Fruit fly (Drosophila melanogaster) whole organism, wandering third instar larva: Measurements from ENCODE around the gene Eig71Ee.

Experiments
- GATAd ChIP-seq: sonication (Bioruptor generic); optimal IDR thresholded peaks from 2 replicates; lab custom pipeline; 2016; ENCODE audit warnings: missing biosample characterization, missing genetic modification characterization
- N ChIP-seq: fragments of >200 bp; optimal IDR thresholded peaks from 2 replicates; lab custom pipeline; 2018; ENCODE audit warnings: missing biosample characterization, missing external identifiers, missing genetic modification characterization
- fru ChIP-seq: fragments of 200-800 bp; sonication (Bioruptor generic); optimal IDR thresholded peaks from 3 replicates; lab custom pipeline; 2016; ENCODE audit warnings: missing biosample characterization, mild to moderate bottlenecking, missing genetic modification characterization
- lola ChIP-seq: fragments of >200 bp; optimal IDR thresholded peaks from 2 replicates; lab custom pipeline; 2017; ENCODE audit warnings: missing biosample characterization, missing genetic modification characterization
- pan ChIP-seq: fragments of >200 bp; optimal IDR thresholded peaks from 2 replicates; lab custom pipeline; 2017
- psq ChIP-seq: fragments of 200-800 bp; sonication (Bioruptor generic); optimal IDR thresholded peaks from 3 replicates; lab custom pipeline; 2017; ENCODE audit warnings: missing biosample characterization, mild to moderate bottlenecking, missing genetic modification characterization, moderate library complexity

DNA sequence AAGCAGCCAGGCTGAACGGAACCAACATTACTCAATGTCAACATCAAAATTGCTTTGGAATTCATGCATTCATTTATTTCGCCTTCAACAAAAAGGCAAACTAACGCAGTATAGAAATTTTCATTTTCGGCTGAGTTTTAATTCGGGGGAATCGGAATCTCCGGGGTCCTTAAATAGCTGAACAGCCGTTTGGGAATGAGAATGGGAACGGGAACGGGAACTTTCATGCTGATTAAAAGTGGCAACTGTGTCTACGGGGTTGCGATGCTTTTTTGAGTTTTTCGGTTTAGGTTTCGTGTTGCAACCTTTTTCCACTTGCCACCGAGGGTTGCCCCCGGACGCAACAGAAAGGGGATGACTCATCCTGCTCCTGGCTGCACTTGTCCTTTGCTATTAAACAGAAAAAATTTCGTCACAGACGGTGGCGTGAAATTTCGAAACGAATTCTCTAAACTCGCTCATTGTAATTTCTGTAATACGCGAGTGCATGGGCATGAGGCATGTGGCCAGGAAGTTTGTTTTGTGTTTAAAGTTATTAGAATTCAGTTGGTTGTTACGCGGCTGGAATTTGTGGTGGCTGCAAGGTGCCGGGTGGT is 8.5 kb upstream of the Eig71Ee start:
- no peak for TF ChIP-seq fru
- TF ChIP-seq pan (lab: Kevin White, UChicago): no peak
- TF ChIP-seq GATAd: no peak
- no peak for TF ChIP-seq psq (GFP tag; lab: Kevin White, UChicago)
- no peak for TF ChIP-seq N (GFP tag; lab: Kevin White, UChicago)
- no peak for TF ChIP-seq lola (GFP tag; lab: Kevin White, UChicago)
